Worm (Caenorhabditis elegans) whole organism, young adult: Measurements from ENCODE around the gene T21B4.15.
"Not testable (repeated sequence)": the region's sequence is repeated elsewhere in the genome, so short reads cannot be mapped to it uniquely, and the experiment has no call there.

ENCODE experiments used
- F10E7.11 ChIP-seq: sonication (generic microtip); optimal IDR thresholded peaks from 2 replicates; lab custom pipeline; 2017; ENCODE audit warnings: mild to moderate bottlenecking, missing genetic modification characterization, moderate library complexity, missing compliant biosample characterization
- F39B2.1 ChIP-seq: fragments of 200-800 bp; sonication (Bioruptor generic); IDR thresholded peaks from 2 replicates; pipeline ENCODE4 v1.3.6; 2022; ENCODE audit warnings: missing genetic modification reagents, missing genetic modification characterization, missing compliant biosample characterization
- F49E8.2 ChIP-seq: sonication (generic microtip); optimal IDR thresholded peaks from 3 replicates; lab custom pipeline; 2017; ENCODE audit warnings: missing genetic modification characterization, mild to moderate bottlenecking, missing compliant biosample characterization, antibody characterized with exemption, moderate library complexity; ENCODE audit not compliant: insufficient read depth
- K12H6.12 ChIP-seq: fragments of 200-800 bp; sonication (Bioruptor generic); optimal IDR thresholded peaks from 2 replicates; lab custom pipeline; 2018; ENCODE audit warnings: mild to moderate bottlenecking, missing genetic modification characterization, missing compliant biosample characterization
- Y79H2A.3 ChIP-seq: fragments of 200-800 bp; sonication (Bioruptor generic); conservative IDR thresholded peaks from 2 replicates; pipeline ENCODE4 v1.3.6; 2022; ENCODE audit warnings: missing genetic modification reagents, missing genetic modification characterization, missing compliant biosample characterization
- akir-1 ChIP-seq: fragments of 200-800 bp; sonication (Bioruptor generic); optimal IDR thresholded peaks from 2 replicates; lab custom pipeline; 2018; ENCODE audit warnings: mild to moderate bottlenecking, missing genetic modification characterization, moderate library complexity, missing compliant biosample characterization
- ama-1 ChIP-seq, 3 experiments: fragments of 150-350 bp in 1 of 3; sonication (generic microtip) in 2 of 3; optimal IDR thresholded peaks; 2 replicates each; lab custom pipeline; 2014 to 2018; ENCODE audit warnings: missing biosample characterization in 2 of 3, missing genetic modification characterization in 2 of 3, missing genetic modification reagents in 2 of 3
- atf-7 ChIP-seq: sonication (generic microtip); optimal IDR thresholded peaks from 2 replicates; lab custom pipeline; 2017; ENCODE audit warnings: mild to moderate bottlenecking, missing genetic modification characterization, missing compliant biosample characterization
- athp-1 ChIP-seq: sonication (generic microtip); optimal IDR thresholded peaks from 2 replicates; lab custom pipeline; 2017; ENCODE audit warnings: mild to moderate bottlenecking, missing genetic modification characterization, missing compliant biosample characterization
- attf-3 ChIP-seq: fragments of 200-800 bp; sonication (Bioruptor generic); conservative IDR thresholded peaks from 2 replicates; pipeline ENCODE4 v1.3.6; 2022; ENCODE audit warnings: missing genetic modification reagents, missing genetic modification characterization, missing compliant biosample characterization
- bed-2 ChIP-seq: fragments of 200-800 bp; sonication (Bioruptor generic); IDR thresholded peaks from 2 replicates; pipeline ENCODE4 v1.3.6; 2022; ENCODE audit warnings: missing genetic modification reagents, missing genetic modification characterization, missing compliant biosample characterization
- egl-18 ChIP-seq: fragments of 200-800 bp; sonication (Bioruptor generic); IDR thresholded peaks from 2 replicates; pipeline ENCODE4 v1.3.6; 2022; ENCODE audit warnings: missing genetic modification reagents, missing genetic modification characterization, missing compliant biosample characterization
- hlh-12 ChIP-seq: sonication (generic microtip); optimal IDR thresholded peaks from 2 replicates; lab custom pipeline; 2016; ENCODE audit warnings: missing genetic modification characterization, missing compliant biosample characterization
- hrde-1 ChIP-seq: sonication (generic microtip); optimal IDR thresholded peaks from 2 replicates; lab custom pipeline; 2016; ENCODE audit warnings: missing genetic modification characterization, mild to moderate bottlenecking, missing compliant biosample characterization, moderate library complexity, missing genotype, missing genetic modification reagents, borderline replicate concordance
- lin-35 ChIP-seq, 3 experiments: fragments of 150-350 bp in 2 of 3; sonication (generic microtip) in 1 of 3; optimal IDR thresholded peaks; 2 replicates each; lab custom pipeline; 2014 to 2018; ENCODE audit warnings: missing biosample characterization in 3 of 3, missing genetic modification characterization in 3 of 3, missing genetic modification reagents in 3 of 3
- lin-40 ChIP-seq: sonication (generic microtip); optimal IDR thresholded peaks from 2 replicates; lab custom pipeline; 2016; ENCODE audit warnings: missing genetic modification characterization, mild to moderate bottlenecking, missing compliant biosample characterization, missing genotype, missing genetic modification reagents
- lir-1 ChIP-seq: fragments of 200-800 bp; sonication (Bioruptor generic); conservative IDR thresholded peaks from 2 replicates; pipeline ENCODE4 v1.3.6; 2022; ENCODE audit warnings: missing genetic modification reagents, missing genetic modification characterization, missing compliant biosample characterization
- lsy-27 ChIP-seq: sonication (generic microtip); optimal IDR thresholded peaks from 2 replicates; lab custom pipeline; 2017; ENCODE audit warnings: missing genetic modification characterization, mild to moderate bottlenecking, missing compliant biosample characterization, antibody characterized with exemption, missing genotype, borderline replicate concordance; ENCODE audit not compliant: insufficient read depth
- madf-10 ChIP-seq: sonication (generic microtip); optimal IDR thresholded peaks from 2 replicates; lab custom pipeline; 2016; ENCODE audit warnings: mild to moderate bottlenecking, missing genetic modification characterization, missing compliant biosample characterization
- madf-8 ChIP-seq: fragments of 200-800 bp; sonication (Bioruptor generic); conservative IDR thresholded peaks from 2 replicates; pipeline ENCODE4 v1.3.6; 2022; ENCODE audit warnings: missing genetic modification reagents, missing genetic modification characterization, missing compliant biosample characterization
- mes-4 ChIP-seq: sonication (generic microtip); optimal IDR thresholded peaks from 2 replicates; lab custom pipeline; 2016; ENCODE audit warnings: missing genotype, missing genetic modification characterization, missing compliant biosample characterization
- nfyb-1 ChIP-seq: fragments of 200-800 bp; sonication (Bioruptor generic); IDR thresholded peaks from 2 replicates; pipeline ENCODE4 v1.3.6; 2022; ENCODE audit warnings: missing genetic modification reagents, missing genetic modification characterization, missing compliant biosample characterization
- nhr-120 ChIP-seq: fragments of 200-800 bp; sonication (Bioruptor generic); IDR thresholded peaks from 2 replicates; pipeline ENCODE4 v1.3.6; 2022; ENCODE audit warnings: missing genetic modification characterization, missing compliant biosample characterization
- pha-4 ChIP-seq: fragments of 150-350 bp; sonication (generic microtip); optimal IDR thresholded peaks from 2 replicates; lab custom pipeline; 2014; ENCODE audit warnings: missing biosample characterization, missing genetic modification reagents, missing genetic modification characterization
- snpc-1.3 ChIP-seq: sonication (generic microtip); optimal IDR thresholded peaks from 2 replicates; lab custom pipeline; 2017; ENCODE audit warnings: missing genetic modification characterization, mild to moderate bottlenecking, missing compliant biosample characterization, antibody characterized with exemption, moderate library complexity, missing genotype, missing genetic modification reagents; ENCODE audit not compliant: insufficient read depth
- somi-1 ChIP-seq: fragments of 200-800 bp; sonication (Bioruptor generic); optimal IDR thresholded peaks from 2 replicates; lab custom pipeline; 2018; ENCODE audit warnings: mild to moderate bottlenecking, missing genetic modification characterization, missing compliant biosample characterization
- tbp1 ChIP-seq: fragments of 200-800 bp; sonication (Bioruptor generic); optimal IDR thresholded peaks from 2 replicates; lab custom pipeline; 2018; ENCODE audit warnings: mild to moderate bottlenecking, missing genetic modification characterization, missing compliant biosample characterization
- tlf-1 ChIP-seq: fragments of 200-800 bp; sonication (Bioruptor generic); optimal IDR thresholded peaks from 2 replicates; lab custom pipeline; 2018; ENCODE audit warnings: mild to moderate bottlenecking, missing genetic modification characterization, missing compliant biosample characterization
- xnd-1 ChIP-seq: sonication (generic microtip); optimal IDR thresholded peaks from 2 replicates; lab custom pipeline; 2016; ENCODE audit warnings: missing genotype, missing genetic modification reagents, missing genetic modification characterization, missing compliant biosample characterization
- ztf-28 ChIP-seq: fragments of 200-800 bp; sonication (Bioruptor generic); IDR thresholded peaks from 2 replicates; pipeline ENCODE4 v1.3.6; 2022; ENCODE audit warnings: missing genetic modification reagents, missing genetic modification characterization, missing compliant biosample characterization

T21B4.15 gene

DNA sequence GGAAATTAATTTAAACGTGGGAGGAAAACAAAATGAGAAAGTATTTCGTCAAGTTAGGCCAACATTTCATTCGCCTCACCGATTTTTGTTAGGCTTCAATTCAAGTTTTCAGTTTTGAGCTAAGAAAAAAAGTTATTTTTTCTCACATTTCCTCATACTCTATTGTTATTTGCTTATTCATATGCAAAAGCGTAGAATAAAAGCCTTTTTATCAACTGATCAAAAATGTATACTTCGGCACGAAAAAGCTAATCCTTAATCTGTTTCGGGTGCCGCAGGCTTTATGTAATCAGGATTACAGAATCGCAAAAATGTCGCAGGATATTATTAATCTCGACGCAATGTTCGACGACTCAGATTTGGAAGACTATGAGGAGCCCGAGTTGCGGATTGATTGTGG lies at the start of gene T21B4.15:
Gene T21B4.15 (plus strand): TSS at position 301 of the 400 bp plus-strand sequence.
- TF ChIP-seq ama-1 (optimal IDR thresholded peaks at IDR 0.05; lab: Kevin White, UChicago) (no peak), ama-1 (GFP tag; optimal IDR thresholded peaks at IDR 0.05; lab: Kevin White, UChicago) (no peak), atf-7 (no peak), lir-1 (GFP tag; lab: Robert Waterston, UW) (no peak), lsy-27 (tag; lab: Kevin White, UChicago) (no peak), nhr-120 (GFP tag; lab: Robert Waterston, UW) (no peak), K12H6.12 (tag; lab: Kevin White, UChicago) (no peak), F39B2.1 (GFP tag; lab: Robert Waterston, UW) (no peak), xnd-1 (tag; lab: Kevin White, UChicago) (no peak)

- TF ChIP-seq nfyb-1; ztf-28; snpc-1.3 (tag; lab: Kevin White, UChicago): not testable (repeated sequence)
These were observed 48.8 kb upstream of the T21B4.15 start, which contains the start of gene Y57A10C.10 for ce11 chrII:12441164-12441563. Y57A10C.10 (minus strand) TSS chrII:12441264.

ce11 chrII:12444679-12445376 lies 45.2 kb upstream of the T21B4.15 start, which contains the start of the genes W05H5.1 and pitr-6:
W05H5.1 (minus strand) TSS chrII:12444779.
pitr-6 (plus strand) TSS chrII:12445326.
- TF ChIP-seq bed-2 (GFP tag; lab: Robert Waterston, UW) (no peak), hlh-12 (no peak), tbp1 (GFP tag; lab: Kevin White, UChicago) (no peak), lin-35 (GFP tag; optimal IDR thresholded peaks at IDR 0.05; lab: Kevin White, UChicago) (no peak), ztf-28 (0 out of 2 replicates have a peak, but pooled peaks have one; percentile 15), egl-18 (GFP tag; lab: Robert Waterston, UW) (no peak)

DNA sequence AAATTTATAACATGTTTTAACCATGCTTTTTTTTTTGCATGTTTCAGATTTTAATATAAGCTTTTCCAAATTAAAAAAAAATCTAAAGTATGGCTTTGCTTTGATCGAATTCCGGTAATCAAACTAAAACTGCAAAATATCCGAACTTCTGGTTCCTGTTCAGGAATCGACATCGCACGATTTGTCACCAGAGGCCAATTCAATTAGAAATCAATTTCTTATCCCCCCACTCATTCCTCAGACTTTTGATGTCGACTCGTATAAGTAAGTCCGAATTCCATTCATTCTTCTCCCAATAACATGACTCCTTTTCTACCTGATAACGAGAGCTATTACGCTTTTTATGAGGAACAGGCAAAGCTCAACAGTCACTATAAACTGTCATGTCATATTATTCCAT lies 41.8 kb upstream of the T21B4.15 start, which contains the start of gene srh-27:
Gene srh-27 (plus strand): TSS at position 301 of the 400 bp plus-strand sequence.
- TF ChIP-seq lin-40 (no peak), somi-1 (no peak), madf-10 (no peak), F49E8.2 (tag; lab: Kevin White, UChicago) (no peak), athp-1 (tag; lab: Kevin White, UChicago) (no peak), mes-4 (tag; lab: Kevin White, UChicago) (no peak), pha-4 (no peak), akir-1 (no peak), attf-3 (GFP tag; lab: Robert Waterston, UW) (no peak), Y79H2A.3 (GFP tag; lab: Robert Waterston, UW) (no peak), F10E7.11 (tag; lab: Kevin White, UChicago) (no peak), nfyb-1 (no peak), hrde-1 (tag; lab: Kevin White, UChicago) (no peak)

- TF ChIP-seq madf-8 (no peak), tlf-1 (no peak)
- TF ChIP-seq, all 124 proteins: peak for 0
These were observed 40.2 kb upstream of the T21B4.15 start, which contains the start of gene sre-34 for ce11 chrII:12449849-12450248. sre-34 (plus strand) TSS chrII:12450149.
